Worm (Caenorhabditis elegans) whole organism, L1 larva: ENCODE data around the gene W01B6.6.
A peak's percentile ranks its signal among the peaks of the same experiment; 100 is the strongest.

Source experiments
- C04F5.9 ChIP-seq: sonication (generic microtip); optimal IDR thresholded peaks from 2 replicates; lab custom pipeline; 2016; ENCODE audit warnings: missing genetic modification characterization, missing compliant biosample characterization
- F16B12.6 ChIP-seq: fragments of 150-350 bp; optimal IDR thresholded peaks from 2 replicates; lab custom pipeline; 2014; ENCODE audit warnings: missing biosample characterization, missing genetic modification characterization
- Y116A8C.19 ChIP-seq: sonication (generic microtip); optimal IDR thresholded peaks from 2 replicates; lab custom pipeline; 2016; ENCODE audit warnings: missing compliant biosample characterization, missing genetic modification characterization, borderline replicate concordance
- ama-1 ChIP-seq: fragments of 150-350 bp; optimal IDR thresholded peaks from 2 replicates; lab custom pipeline; 2014
- blmp-1 ChIP-seq: fragments of 150-350 bp; optimal IDR thresholded peaks from 2 replicates; lab custom pipeline; 2014; ENCODE audit warnings: missing biosample characterization, missing genetic modification characterization
- ceh-63 ChIP-seq: fragments of 200-800 bp; sonication (Bioruptor generic); optimal IDR thresholded peaks from 2 replicates; lab custom pipeline; 2018; ENCODE audit warnings: mild to moderate bottlenecking, missing genetic modification characterization, missing compliant biosample characterization
- ceh-82 ChIP-seq, 3 experiments: fragments of 150-350 bp in 1 of 3; sonication (generic microtip) in 2 of 3; optimal IDR thresholded peaks; 2 replicates each; lab custom pipeline; 2014 to 2017; ENCODE audit warnings: missing biosample characterization in 3 of 3, missing genetic modification characterization in 3 of 3
- ces-1 ChIP-seq: fragments of 150-350 bp; optimal IDR thresholded peaks from 2 replicates; lab custom pipeline; 2014; ENCODE audit warnings: missing biosample characterization, missing genetic modification reagents, missing genetic modification characterization
- efl-1 ChIP-seq, 4 experiments: fragments of 150-350 bp; optimal IDR thresholded peaks in 3 of 4; peaks in 1 of 4; 1 replicate in 1 of 4; 2 replicates in 3 of 4; lab custom pipeline; 2014; ENCODE audit warnings: missing biosample characterization in 2 of 4, missing genetic modification characterization in 2 of 4, missing genetic modification reagents in 2 of 4
- efl-3 ChIP-seq: fragments of 200-800 bp; sonication (Bioruptor generic); optimal IDR thresholded peaks from 2 replicates; lab custom pipeline; 2018; ENCODE audit warnings: mild to moderate bottlenecking, missing genetic modification characterization, missing compliant biosample characterization
- elt-2 ChIP-seq: sonication (generic microtip); optimal IDR thresholded peaks from 2 replicates; lab custom pipeline; 2016; ENCODE audit warnings: missing genetic modification characterization, mild to moderate bottlenecking, inconsistent platforms, missing compliant biosample characterization, missing genetic modification reagents
- elt-3 ChIP-seq, 6 experiments: fragments of 150-350 bp in 1 of 6; sonication (generic microtip); optimal IDR thresholded peaks; 2 replicates each; lab custom pipeline; 2017 to 2018; ENCODE audit warnings: missing biosample characterization in 6 of 6, missing genetic modification characterization in 6 of 6, inconsistent platforms in 1 of 6
- fkh-10 ChIP-seq: sonication (generic microtip); optimal IDR thresholded peaks from 2 replicates; lab custom pipeline; 2017; ENCODE audit warnings: missing biosample characterization, missing genetic modification reagents, missing genetic modification characterization
- fkh-8 ChIP-seq: sonication (generic microtip); optimal IDR thresholded peaks from 2 replicates; lab custom pipeline; 2016; ENCODE audit warnings: mild to moderate bottlenecking, missing genetic modification characterization, missing compliant biosample characterization
- hlh-4 ChIP-seq: sonication (generic microtip); optimal IDR thresholded peaks from 2 replicates; lab custom pipeline; 2016; ENCODE audit warnings: mild to moderate bottlenecking, missing genetic modification characterization, missing compliant biosample characterization
- hpl-2 ChIP-seq: fragments of 150-350 bp; optimal IDR thresholded peaks from 2 replicates; lab custom pipeline; 2014; ENCODE audit warnings: missing biosample characterization, missing genetic modification reagents, missing genetic modification characterization
- irx-1 ChIP-seq: sonication (generic microtip); optimal IDR thresholded peaks from 2 replicates; lab custom pipeline; 2016; ENCODE audit warnings: missing genetic modification characterization, missing compliant biosample characterization
- isw-1 ChIP-seq: fragments of 200-800 bp; sonication (Bioruptor generic); IDR thresholded peaks from 2 replicates; pipeline ENCODE4 v1.3.6; 2022; ENCODE audit warnings: missing genetic modification characterization, missing compliant biosample characterization
- lin-14 ChIP-seq: fragments of 200-800 bp; sonication (Bioruptor generic); optimal IDR thresholded peaks from 2 replicates; lab custom pipeline; 2018; ENCODE audit warnings: mild to moderate bottlenecking, missing genetic modification characterization, moderate library complexity, missing compliant biosample characterization
- lin-35 ChIP-seq, 2 experiments: fragments of 150-350 bp; optimal IDR thresholded peaks; 2 replicates each; lab custom pipeline; 2014; ENCODE audit warnings: missing biosample characterization in 2 of 2, missing genetic modification characterization in 2 of 2, missing genetic modification reagents in 2 of 2
- lsy-2 ChIP-seq, 2 experiments: fragments of 150-350 bp; optimal IDR thresholded peaks; 2 replicates each; lab custom pipeline; 2014; ENCODE audit warnings: missing biosample characterization in 2 of 2, missing genetic modification characterization in 2 of 2
- mef-2 ChIP-seq: fragments of 150-350 bp; optimal IDR thresholded peaks from 2 replicates; lab custom pipeline; 2014; ENCODE audit warnings: missing biosample characterization, missing genetic modification characterization
- mep-1 ChIP-seq: fragments of 150-350 bp; optimal IDR thresholded peaks from 2 replicates; lab custom pipeline; 2014; ENCODE audit warnings: missing biosample characterization, missing genetic modification characterization
- nhr-19 ChIP-seq: fragments of 200-800 bp; sonication (Bioruptor generic); conservative IDR thresholded peaks from 2 replicates; pipeline ENCODE4 v1.3.6; 2022; ENCODE audit warnings: missing genetic modification characterization, missing compliant biosample characterization
- nhr-20 ChIP-seq: sonication (generic microtip); optimal IDR thresholded peaks from 2 replicates; lab custom pipeline; 2016; ENCODE audit warnings: mild to moderate bottlenecking, missing genetic modification characterization, missing compliant biosample characterization
- nhr-71 ChIP-seq: sonication (generic microtip); optimal IDR thresholded peaks from 2 replicates; lab custom pipeline; 2016; ENCODE audit warnings: mild to moderate bottlenecking, missing genetic modification characterization, moderate library complexity, missing compliant biosample characterization
- nhr-76 ChIP-seq: sonication (generic microtip); optimal IDR thresholded peaks from 2 replicates; lab custom pipeline; 2017; ENCODE audit warnings: missing biosample characterization, missing genetic modification characterization
- nhr-77 ChIP-seq: fragments of 150-350 bp; optimal IDR thresholded peaks from 2 replicates; lab custom pipeline; 2014; ENCODE audit warnings: missing biosample characterization, missing genetic modification characterization
- nhr-84 ChIP-seq: sonication (generic microtip); optimal IDR thresholded peaks from 2 replicates; lab custom pipeline; 2017; ENCODE audit warnings: missing biosample characterization, missing genetic modification characterization
- nhr-90 ChIP-seq: sonication (generic microtip); optimal IDR thresholded peaks from 2 replicates; lab custom pipeline; 2016; ENCODE audit warnings: mild to moderate bottlenecking, missing genetic modification characterization, missing compliant biosample characterization; ENCODE audit not compliant: poor library complexity
- pqm-1 ChIP-seq: sonication (generic microtip); optimal IDR thresholded peaks from 3 replicates; lab custom pipeline; 2017; ENCODE audit warnings: missing biosample characterization, missing genetic modification characterization
- rnt-1 ChIP-seq: sonication (generic microtip); optimal IDR thresholded peaks from 2 replicates; lab custom pipeline; 2016; ENCODE audit warnings: mild to moderate bottlenecking, missing genetic modification characterization, moderate library complexity, missing compliant biosample characterization
- snpc-4 ChIP-seq: fragments of 150-350 bp; optimal IDR thresholded peaks from 2 replicates; lab custom pipeline; 2014; ENCODE audit warnings: missing biosample characterization, missing genetic modification characterization
- sox-4 ChIP-seq: sonication (generic microtip); optimal IDR thresholded peaks from 2 replicates; lab custom pipeline; 2016; ENCODE audit warnings: missing genetic modification characterization, missing compliant biosample characterization
- tlp-1 ChIP-seq: fragments of 150-350 bp; optimal IDR thresholded peaks from 2 replicates; lab custom pipeline; 2014; ENCODE audit warnings: missing biosample characterization, missing genetic modification characterization
- unc-86 ChIP-seq: sonication (generic microtip); optimal IDR thresholded peaks from 2 replicates; lab custom pipeline; 2016; ENCODE audit warnings: missing genetic modification characterization, missing compliant biosample characterization
- unc-98 ChIP-seq: fragments of 200-800 bp; sonication (Bioruptor generic); IDR thresholded peaks from 2 replicates; pipeline ENCODE4 v1.3.6; 2022; ENCODE audit warnings: missing genetic modification characterization, missing compliant biosample characterization
- zip-4 ChIP-seq: fragments of 200-800 bp; sonication (Bioruptor generic); optimal IDR thresholded peaks from 2 replicates; lab custom pipeline; 2018; ENCODE audit warnings: mild to moderate bottlenecking, missing genetic modification characterization, moderate library complexity, missing compliant biosample characterization
- ztf-11 ChIP-seq, 2 experiments: sonication (generic microtip); optimal IDR thresholded peaks; 2 replicates each; lab custom pipeline; 2016 to 2017; ENCODE audit warnings: missing genetic modification characterization in 2 of 2, missing biosample characterization in 1 of 2, missing compliant biosample characterization in 1 of 2

The W01B6.6 gene

DNA sequence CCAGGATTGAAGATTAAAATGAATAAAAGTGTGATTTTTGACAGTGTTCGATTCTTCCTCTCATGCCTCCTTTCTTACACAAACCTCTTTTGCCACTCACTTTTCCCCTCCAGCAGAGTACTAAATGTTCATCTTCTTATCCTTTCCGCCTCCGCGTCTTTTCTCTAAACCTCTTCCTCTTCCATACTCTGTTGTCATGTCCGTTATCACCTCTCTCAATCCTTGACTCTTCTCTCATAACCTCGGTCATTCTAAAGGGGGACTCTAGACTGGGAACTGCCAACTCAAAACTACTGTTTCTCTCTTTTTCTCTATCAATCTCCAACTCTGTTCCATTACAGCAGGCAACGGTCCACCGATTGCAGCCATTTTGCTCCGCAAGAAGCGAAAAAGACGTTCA is 32.6 kb upstream of the W01B6.6 start:
- TF ChIP-seq blmp-1 (peak; percentile 18), ces-1 (GFP tag; lab: Kevin White, UChicago) (no peak), hpl-2 (GFP tag; lab: Kevin White, UChicago) (no peak), lin-14 (GFP tag; lab: Kevin White, UChicago) (peak; percentile 72), rnt-1 (tag; lab: Kevin White, UChicago) (peak; percentile 25), efl-1 (optimal IDR thresholded peaks at IDR 0.05; lab: Kevin White, UChicago) (no peak), efl-1 (GFP tag; optimal IDR thresholded peaks at IDR 0.05 in 1 of 2; lab: Kevin White, UChicago) (peak in 1 of 2 experiments; percentile 59)

DNA sequence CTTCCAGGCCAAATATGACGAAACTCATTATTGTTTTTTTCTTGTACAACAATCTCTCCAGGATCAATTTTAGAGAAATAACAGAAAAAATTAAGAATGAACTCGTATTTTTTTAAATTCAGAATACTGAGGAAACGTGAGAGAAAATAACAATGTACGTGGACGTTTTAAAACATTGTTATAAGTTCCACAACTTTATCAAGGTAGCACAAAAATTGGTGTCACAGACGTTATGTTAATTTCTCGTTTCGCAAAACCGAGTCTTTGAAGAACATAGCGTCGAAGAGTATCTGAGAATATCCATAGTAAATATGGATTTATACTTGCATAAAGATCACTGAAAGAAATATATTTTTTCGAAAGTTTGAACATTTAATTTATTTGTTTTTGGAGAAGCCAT is 29.8 kb upstream of the W01B6.6 start, which contains the start of gene T04B2.8:
T04B2.8 (minus strand) TSS at position 101 of the 400 bp plus-strand sequence.
- TF ChIP-seq snpc-4 (tag; lab: Kevin White, UChicago) (no peak), elt-3 (tag; optimal IDR thresholded peaks at IDR 0.05; lab: Kevin White, UChicago) (no peak), F16B12.6 (tag; lab: Kevin White, UChicago) (no peak), mef-2 (tag; lab: Kevin White, UChicago) (no peak), ceh-63 (GFP tag; lab: Kevin White, UChicago) (no peak)

DNA sequence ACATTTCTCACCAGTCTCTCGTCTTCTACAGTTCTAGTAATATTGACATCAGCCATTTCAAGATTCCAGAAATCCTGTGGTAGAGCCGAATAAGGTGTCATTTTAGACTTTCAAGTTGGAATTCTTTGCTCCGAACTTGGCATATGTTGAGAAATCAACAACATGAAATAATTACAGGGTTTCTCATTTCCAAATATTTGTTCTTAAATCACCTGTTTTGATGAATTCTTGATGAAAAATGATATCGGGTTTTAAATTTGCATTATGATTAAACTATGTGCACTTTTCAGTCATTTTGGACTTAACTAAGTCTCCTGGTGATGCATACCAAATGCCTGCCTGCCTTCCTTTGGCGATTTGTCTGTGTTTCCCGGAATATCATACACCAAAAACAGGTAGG is 27.4 kb upstream of the W01B6.6 start, which contains the start of gene srv-12:
srv-12 (minus strand) TSS at position 101 of the 400 bp plus-strand sequence.
- TF ChIP-seq Y116A8C.19 (tag; lab: Kevin White, UChicago) (no peak), blmp-1 (no peak), lin-35 (GFP tag; optimal IDR thresholded peaks at IDR 0.05; lab: Kevin White, UChicago) (no peak), nhr-71 (tag; lab: Kevin White, UChicago) (no peak), nhr-77 (tag; lab: Kevin White, UChicago) (no peak), ztf-11 (tag; optimal IDR thresholded peaks at IDR 0.05; lab: Kevin White, UChicago) (no peak), ama-1 (lab: Kevin White, UChicago) (no peak), elt-3 (tag; optimal IDR thresholded peaks at IDR 0.05; lab: Kevin White, UChicago) (no peak), nhr-84 (tag; lab: Kevin White, UChicago) (no peak), unc-98 (no peak), isw-1 (GFP tag; lab: Robert Waterston, UW) (no peak), pqm-1 (tag; lab: Kevin White, UChicago) (no peak), fkh-10 (GFP tag; lab: Kevin White, UChicago) (no peak), efl-3 (GFP tag; lab: Kevin White, UChicago) (no peak), hlh-4 (no peak), ceh-82 (tag; optimal IDR thresholded peaks at IDR 0.05; lab: Kevin White, UChicago) (no peak), zip-4 (GFP tag; lab: Kevin White, UChicago) (no peak), F16B12.6 (tag; lab: Kevin White, UChicago) (no peak), efl-1 (optimal IDR thresholded peaks at IDR 0.05; lab: Kevin White, UChicago) (no peak), efl-1 (GFP tag; optimal IDR thresholded peaks at IDR 0.05 in 1 of 2; lab: Kevin White, UChicago) (no peak)

DNA sequence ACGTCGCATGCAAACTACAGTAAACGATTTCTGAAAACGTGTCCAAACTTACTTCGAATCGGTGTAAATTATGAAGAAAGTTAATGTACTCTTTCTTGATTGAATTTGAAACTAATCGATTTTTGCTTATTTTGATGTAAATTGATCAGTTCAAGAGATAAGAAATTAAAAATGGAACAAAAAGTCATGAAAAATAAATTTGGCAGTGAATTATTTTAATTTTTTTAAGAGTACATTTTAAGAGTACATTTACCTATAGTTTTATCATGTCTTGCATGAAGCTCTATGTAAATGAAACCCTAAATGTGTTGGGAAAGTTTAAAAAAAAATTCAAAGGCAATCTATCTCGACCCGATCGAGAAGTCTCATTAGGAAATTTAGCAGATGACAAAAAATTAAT is 24.8 kb upstream of the W01B6.6 start, which contains the start of gene T04B2.7:
T04B2.7 (minus strand) TSS at position 101 of the 400 bp plus-strand sequence.
- TF ChIP-seq fkh-8 (no peak), unc-86 (tag; lab: Kevin White, UChicago) (no peak), lsy-2 (tag; optimal IDR thresholded peaks at IDR 0.05; lab: Kevin White, UChicago) (no peak), sox-4 (tag; lab: Kevin White, UChicago) (no peak), efl-1 (optimal IDR thresholded peaks at IDR 0.05; lab: Kevin White, UChicago) (no peak), efl-1 (GFP tag; optimal IDR thresholded peaks at IDR 0.05 in 1 of 2; lab: Kevin White, UChicago) (no peak), C04F5.9 (tag; lab: Kevin White, UChicago) (no peak)

DNA sequence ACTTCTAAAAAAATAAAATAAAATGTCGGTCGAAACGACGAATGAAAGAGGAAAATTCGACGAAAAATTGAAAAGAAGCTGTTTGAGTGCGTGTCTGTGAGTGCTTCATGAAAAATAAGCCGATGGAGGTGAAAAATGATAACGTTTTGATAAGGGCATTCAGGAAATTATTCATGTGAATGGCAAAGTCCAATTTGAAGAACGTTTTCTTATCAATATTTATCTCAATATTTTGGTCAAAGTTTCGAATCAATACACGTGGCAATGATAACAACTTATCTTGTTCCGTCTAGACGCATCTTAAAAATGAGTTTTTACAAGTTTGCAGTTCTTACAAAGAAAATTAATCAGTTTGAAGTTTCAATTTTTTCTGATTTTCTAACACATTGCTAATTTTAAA is 21.7 kb upstream of the W01B6.6 start:
- TF ChIP-seq irx-1 (tag; lab: Kevin White, UChicago) = no peak
- TF ChIP-seq nhr-90 (tag; lab: Kevin White, UChicago) = peak; percentile 3
- no peak for TF ChIP-seq mep-1 (tag; lab: Kevin White, UChicago)
- no peak for TF ChIP-seq efl-1 (optimal IDR thresholded peaks at IDR 0.05; lab: Kevin White, UChicago)
- peak in 1 of 2 experiments; percentile 38 for TF ChIP-seq efl-1 (GFP tag; optimal IDR thresholded peaks at IDR 0.05 in 1 of 2; lab: Kevin White, UChicago)
- TF ChIP-seq nhr-20 (tag; lab: Kevin White, UChicago) = peak; percentile 10
- no peak for TF ChIP-seq nhr-76 (tag; lab: Kevin White, UChicago)
- TF ChIP-seq hpl-2 (GFP tag; lab: Kevin White, UChicago) = no peak
- TF ChIP-seq tlp-1 (tag; lab: Kevin White, UChicago) = peak; percentile 70
- TF ChIP-seq nhr-19 (GFP tag; lab: Robert Waterston, UW) = no peak
- peak; percentile 31 for TF ChIP-seq nhr-71 (tag; lab: Kevin White, UChicago)
- TF ChIP-seq elt-2 (tag; lab: Kevin White, UChicago) = peak; percentile 98
- TF ChIP-seq, all 84 proteins: peak for 6
